Fruit fly (Drosophila melanogaster) whole organism, embryonic: ENCODE data around the gene Spt7.

Source experiments
- Atf3 ChIP-seq: fragments of 200-800 bp; sonication (Bioruptor generic); optimal IDR thresholded peaks from 3 replicates; lab custom pipeline; 2016; ENCODE audit warnings: missing biosample characterization, missing genetic modification characterization
- CG1024 ChIP-seq: fragments of 200-800 bp; sonication (Bioruptor generic); IDR thresholded peaks from 2 replicates; pipeline ENCODE4 v1.3.6; 2022; ENCODE audit warnings: missing biosample characterization, missing genetic modification characterization
- CG10462 ChIP-seq: fragments of 200-800 bp; sonication (Bioruptor generic); optimal IDR thresholded peaks from 2 replicates; lab custom pipeline; 2016; ENCODE audit warnings: missing biosample characterization, missing genetic modification characterization
- CG10654 ChIP-seq: fragments of 200-800 bp; sonication (Bioruptor generic); optimal IDR thresholded peaks from 2 replicates; lab custom pipeline; 2016; ENCODE audit warnings: missing biosample characterization, missing genetic modification characterization
- CG11504 ChIP-seq: fragments of 200-800 bp; sonication (Bioruptor generic); optimal IDR thresholded peaks from 3 replicates; lab custom pipeline; 2019; ENCODE audit warnings: missing biosample characterization, mild to moderate bottlenecking, missing genetic modification characterization, moderate library complexity
- CG14710 ChIP-seq: fragments of 200-800 bp; sonication (Bioruptor generic); optimal IDR thresholded peaks from 3 replicates; lab custom pipeline; 2019; ENCODE audit warnings: missing biosample characterization, mild to moderate bottlenecking, missing genetic modification characterization, moderate library complexity
- CG14860 ChIP-seq: fragments of 200-800 bp; sonication (Bioruptor generic); IDR thresholded peaks from 3 replicates; pipeline ENCODE4 v1.3.6; 2022; ENCODE audit warnings: missing biosample characterization, missing genetic modification characterization; ENCODE audit not compliant: partially characterized antibody
- CG18011 ChIP-seq: fragments of 200-800 bp; sonication (Bioruptor generic); optimal IDR thresholded peaks from 2 replicates; lab custom pipeline; 2017; ENCODE audit warnings: missing biosample characterization, missing genetic modification characterization, mild to moderate bottlenecking, moderate library complexity, missing genotype
- CG2202 ChIP-seq: fragments of 200-800 bp; sonication (Bioruptor generic); optimal IDR thresholded peaks from 2 replicates; lab custom pipeline; 2018; ENCODE audit warnings: missing biosample characterization, mild to moderate bottlenecking, missing genetic modification characterization
- CG2678 ChIP-seq: fragments of 200-800 bp; sonication (Bioruptor generic); optimal IDR thresholded peaks from 3 replicates; lab custom pipeline; 2019; ENCODE audit warnings: missing biosample characterization, mild to moderate bottlenecking, missing genetic modification characterization, moderate library complexity
- CG3163 ChIP-seq: fragments of 200-800 bp; sonication (Bioruptor generic); optimal IDR thresholded peaks from 3 replicates; lab custom pipeline; 2016; ENCODE audit warnings: missing biosample characterization, missing genetic modification characterization
- CG34224 ChIP-seq: fragments of 200-800 bp; sonication (Bioruptor generic); IDR thresholded peaks from 3 replicates; pipeline ENCODE4 v1.3.6; 2022; ENCODE audit warnings: missing biosample characterization, missing genetic modification characterization; ENCODE audit not compliant: partially characterized antibody
- CG34422 ChIP-seq: fragments of 200-800 bp; sonication (Bioruptor generic); IDR thresholded peaks from 3 replicates; pipeline ENCODE4 v1.3.6; 2022; ENCODE audit warnings: missing biosample characterization, missing genetic modification characterization
- CG3995 ChIP-seq: fragments of 200-800 bp; sonication (Bioruptor generic); optimal IDR thresholded peaks from 3 replicates; lab custom pipeline; 2016; ENCODE audit warnings: missing biosample characterization, missing genetic modification characterization
- CG4617 ChIP-seq: fragments of 200-800 bp; sonication (Bioruptor generic); optimal IDR thresholded peaks from 3 replicates; lab custom pipeline; 2016; ENCODE audit warnings: missing biosample characterization, missing genetic modification characterization, borderline replicate concordance
- CG4730 ChIP-seq: fragments of 200-800 bp; sonication (Bioruptor generic); IDR thresholded peaks from 2 replicates; pipeline ENCODE4 v1.3.6; 2022; ENCODE audit warnings: missing biosample characterization, missing genetic modification characterization
- CG8281 ChIP-seq: fragments of 200-800 bp; sonication (Bioruptor generic); optimal IDR thresholded peaks from 2 replicates; lab custom pipeline; 2018; ENCODE audit warnings: missing biosample characterization, mild to moderate bottlenecking, missing genetic modification characterization, moderate library complexity
- CG9609 ChIP-seq: fragments of 200-800 bp; sonication (Bioruptor generic); optimal IDR thresholded peaks from 3 replicates; lab custom pipeline; 2016; ENCODE audit warnings: missing biosample characterization, missing genetic modification characterization
- CHES-1-like ChIP-seq: fragments of 200-800 bp; sonication (Bioruptor generic); optimal IDR thresholded peaks from 2 replicates; lab custom pipeline; 2016; ENCODE audit warnings: missing biosample characterization, missing genetic modification characterization
- Deaf1 ChIP-seq: fragments of 200-800 bp; optimal IDR thresholded peaks from 3 replicates; lab custom pipeline; 2019; ENCODE audit warnings: missing biosample characterization, mild to moderate bottlenecking, missing genetic modification characterization, moderate library complexity
- Dll ChIP-seq: fragments of 200-800 bp; sonication (Bioruptor generic); IDR thresholded peaks from 4 replicates; pipeline ENCODE4 v1.3.6; 2022; ENCODE audit warnings: missing biosample characterization, missing genetic modification characterization; ENCODE audit not compliant: partially characterized antibody
- ERR ChIP-seq: fragments of 200-800 bp; sonication (Bioruptor generic); optimal IDR thresholded peaks from 2 replicates; lab custom pipeline; 2016; ENCODE audit warnings: missing biosample characterization, missing genetic modification characterization
- Fer1 ChIP-seq: fragments of 200-800 bp; sonication (Bioruptor generic); optimal IDR thresholded peaks from 2 replicates; lab custom pipeline; 2017; ENCODE audit warnings: missing biosample characterization, mild to moderate bottlenecking, missing genetic modification characterization
- Gug ChIP-seq: fragments of 200-800 bp; sonication (Bioruptor generic); IDR thresholded peaks from 4 replicates; pipeline ENCODE4 v1.3.6; 2022; ENCODE audit warnings: missing biosample characterization, missing genetic modification characterization
- Lhr ChIP-seq: fragments of 200-800 bp; sonication (Bioruptor generic); optimal IDR thresholded peaks from 3 replicates; lab custom pipeline; 2017; ENCODE audit warnings: mild to moderate bottlenecking, missing biosample characterization, missing genetic modification reagents, missing genetic modification characterization
- Myb ChIP-seq: fragments of 200-800 bp; sonication (Bioruptor generic); optimal IDR thresholded peaks from 2 replicates; lab custom pipeline; 2016; ENCODE audit warnings: missing biosample characterization, missing genetic modification characterization
- Sox102F ChIP-seq: fragments of 200-800 bp; sonication (Bioruptor generic); optimal IDR thresholded peaks from 2 replicates; lab custom pipeline; 2018; ENCODE audit warnings: missing biosample characterization, mild to moderate bottlenecking, missing genetic modification characterization, moderate library complexity
- Sry-δ ChIP-seq: fragments of 200-800 bp; sonication (Bioruptor generic); optimal IDR thresholded peaks from 2 replicates; lab custom pipeline; 2016; ENCODE audit warnings: missing biosample characterization, missing genetic modification characterization
- Stat92E ChIP-seq, 3 experiments: fragments of >200 bp in 2 of 3; fragments of 200-800 bp in 1 of 3; sonication (Bioruptor generic) in 1 of 3; optimal IDR thresholded peaks; 2 replicates each; lab custom pipeline; 2017 to 2019; ENCODE audit warnings: missing biosample characterization in 3 of 3, missing genetic modification characterization in 3 of 3, mild to moderate bottlenecking in 1 of 3, moderate library complexity in 1 of 3
- chn ChIP-seq: fragments of 200-800 bp; sonication (Bioruptor generic); optimal IDR thresholded peaks from 2 replicates; lab custom pipeline; 2016; ENCODE audit warnings: missing biosample characterization, missing genetic modification characterization
- crol ChIP-seq: fragments of 200-800 bp; sonication (Bioruptor generic); IDR thresholded peaks from 2 replicates; pipeline ENCODE4 v1.3.6; 2022; ENCODE audit warnings: missing biosample characterization, missing genetic modification characterization
- dmrt99B ChIP-seq: fragments of 200-800 bp; sonication (Bioruptor generic); optimal IDR thresholded peaks from 2 replicates; lab custom pipeline; 2018; ENCODE audit warnings: missing biosample characterization, mild to moderate bottlenecking, missing genetic modification characterization, moderate library complexity
- emc ChIP-seq: fragments of 200-800 bp; sonication (Bioruptor generic); optimal IDR thresholded peaks from 2 replicates; lab custom pipeline; 2016; ENCODE audit warnings: missing biosample characterization, missing genetic modification characterization
- fru ChIP-seq: fragments of >200 bp; optimal IDR thresholded peaks from 2 replicates; lab custom pipeline; 2017
- gem ChIP-seq: fragments of 200-800 bp; sonication (Bioruptor generic); optimal IDR thresholded peaks from 2 replicates; lab custom pipeline; 2019; ENCODE audit warnings: missing biosample characterization, mild to moderate bottlenecking, missing genetic modification characterization, moderate library complexity
- gsb ChIP-seq: fragments of 200-800 bp; sonication (Bioruptor generic); IDR thresholded peaks from 2 replicates; pipeline ENCODE4 v1.3.6; 2022; ENCODE audit warnings: missing biosample characterization, missing genetic modification characterization
- hbn ChIP-seq: fragments of 200-800 bp; sonication (Bioruptor generic); IDR thresholded peaks from 2 replicates; pipeline ENCODE4 v1.3.6; 2022; ENCODE audit warnings: missing biosample characterization, missing genetic modification characterization; ENCODE audit not compliant: partially characterized antibody
- jing ChIP-seq: fragments of 200-800 bp; sonication (Bioruptor generic); optimal IDR thresholded peaks from 2 replicates; lab custom pipeline; 2018; ENCODE audit warnings: missing biosample characterization, mild to moderate bottlenecking, missing genetic modification characterization
- ken ChIP-seq: fragments of 200-800 bp; sonication (Bioruptor generic); IDR thresholded peaks from 3 replicates; pipeline ENCODE4 v1.3.6; 2022; ENCODE audit warnings: missing biosample characterization, missing genetic modification characterization
- kni ChIP-seq: fragments of 200-800 bp; sonication (Bioruptor generic); optimal IDR thresholded peaks from 3 replicates; lab custom pipeline; 2017; ENCODE audit warnings: mild to moderate bottlenecking, missing biosample characterization, missing genetic modification reagents, missing genetic modification characterization
- knrl ChIP-seq: fragments of 200-800 bp; sonication (Bioruptor generic); IDR thresholded peaks from 3 replicates; pipeline ENCODE4 v1.3.6; 2022; ENCODE audit warnings: missing biosample characterization, missing genetic modification characterization; ENCODE audit not compliant: partially characterized antibody
- lab ChIP-seq: fragments of 200-800 bp; sonication (Bioruptor generic); optimal IDR thresholded peaks from 3 replicates; lab custom pipeline; 2017; ENCODE audit warnings: missing biosample characterization, missing genetic modification characterization, mild to moderate bottlenecking, moderate library complexity, missing genetic modification reagents
- lilli ChIP-seq: fragments of 200-800 bp; sonication (Bioruptor generic); optimal IDR thresholded peaks from 3 replicates; lab custom pipeline; 2016; ENCODE audit warnings: missing biosample characterization, missing genetic modification characterization
- lov ChIP-seq, 2 experiments: fragments of 200-800 bp in 1 of 2; fragments of >200 bp in 1 of 2; sonication (Bioruptor generic) in 1 of 2; IDR thresholded peaks in 1 of 2; optimal IDR thresholded peaks in 1 of 2; 2 replicates in 1 of 2; 3 replicates in 1 of 2; pipeline versions ENCODE4 v1.3.6 to Lab custom; 2017 to 2022; ENCODE audit warnings: missing biosample characterization in 1 of 2, missing genetic modification characterization in 1 of 2
- psq ChIP-seq: fragments of 200-800 bp; sonication (Bioruptor generic); optimal IDR thresholded peaks from 2 replicates; lab custom pipeline; 2017; ENCODE audit warnings: missing biosample characterization, missing genetic modification characterization
- slp2 ChIP-seq: fragments of 200-800 bp; sonication (Bioruptor generic); optimal IDR thresholded peaks from 2 replicates; lab custom pipeline; 2016; ENCODE audit warnings: missing biosample characterization, missing genetic modification characterization
- tap ChIP-seq: fragments of 200-800 bp; optimal IDR thresholded peaks from 3 replicates; lab custom pipeline; 2019; ENCODE audit warnings: missing biosample characterization, mild to moderate bottlenecking, missing genetic modification characterization, moderate library complexity
- vfl ChIP-seq: fragments of 200-800 bp; sonication (Bioruptor generic); optimal IDR thresholded peaks from 2 replicates; lab custom pipeline; 2016; ENCODE audit warnings: missing biosample characterization, missing genetic modification characterization
- zen ChIP-seq: fragments of 200-800 bp; sonication (Bioruptor generic); optimal IDR thresholded peaks from 3 replicates; lab custom pipeline; 2018; ENCODE audit warnings: missing biosample characterization, mild to moderate bottlenecking, missing genetic modification characterization, moderate library complexity

Spt7 gene

dm6 chrX:17844623-17845022, 5.6 kb upstream of the Spt7 start, which contains the start of the genes CG8142 and Ucp4A:
Gene CG8142, minus strand, starts transcription at chrX:17844704.
Gene Ucp4A, plus strand, starts transcription at chrX:17844949.
- TF ChIP-seq hbn (GFP tag; lab: Robert Waterston, UW) (no peak), CG1024 (GFP tag; lab: Robert Waterston, UW) (peak; percentile 85), vfl (GFP tag; lab: Kevin White, UChicago) (peak; percentile 72), CG3995 (peak; percentile 39), fru (no peak), dmrt99B (tag; lab: Kevin White, UChicago) (peak; percentile 92), CG4617 (GFP tag; lab: Kevin White, UChicago) (peak; percentile 87), ken (GFP tag; lab: Robert Waterston, UW) (peak; percentile 93), gem (tag; lab: Kevin White, UChicago) (peak; percentile 96), CG3163 (GFP tag; lab: Kevin White, UChicago) (no peak), CG2202 (tag; lab: Kevin White, UChicago) (peak; percentile 60), CG2678 (tag; lab: Kevin White, UChicago) (peak; percentile 94), lilli (GFP tag; lab: Kevin White, UChicago) (peak; percentile 87), CG34224 (GFP tag; lab: Robert Waterston, UW) (0 out of 3 replicates have a peak, but pooled peaks have one; percentile 12), psq (peak; percentile 75), CG14860 (GFP tag; lab: Robert Waterston, UW) (no peak), Lhr (peak; percentile 75), ERR (GFP tag; lab: Kevin White, UChicago) (no peak), CG34422 (GFP tag; lab: Robert Waterston, UW) (peak; percentile 97), Myb (GFP tag; lab: Kevin White, UChicago) (peak; percentile 23), CG10654 (GFP tag; lab: Kevin White, UChicago) (peak; percentile 91), lov (optimal IDR thresholded peaks at IDR 0.05; lab: Kevin White, UChicago) (no peak), lov (GFP tag; IDR thresholded peaks at IDR 0.05; lab: Robert Waterston, UW) (peak; percentile 78; the same call in 1 of the 3 replicates), CG11504 (tag; lab: Kevin White, UChicago) (peak; percentile 91), CG4730 (GFP tag; lab: Robert Waterston, UW) (peak; percentile 96), kni (peak; percentile 75), jing (GFP tag; lab: Kevin White, UChicago) (no peak), Sry-δ (GFP tag; lab: Kevin White, UChicago) (peak; percentile 21), emc (GFP tag; lab: Kevin White, UChicago) (no peak), CG14710 (tag; lab: Kevin White, UChicago) (peak; percentile 94), zen (tag; lab: Kevin White, UChicago) (peak; percentile 91), gsb (GFP tag; lab: Robert Waterston, UW) (peak; percentile 88), Fer1 (peak; percentile 93), Stat92E (GFP tag; optimal IDR thresholded peaks at IDR 0.05; lab: Kevin White, UChicago) (no peak), Atf3 (GFP tag; lab: Kevin White, UChicago) (peak; percentile 22), CHES-1-like (GFP tag; lab: Kevin White, UChicago) (no peak), Deaf1 (tag; lab: Kevin White, UChicago) (peak; percentile 67), Gug (peak; percentile 92), Dll (GFP tag; lab: Robert Waterston, UW) (0 out of 4 replicates have a peak, but pooled peaks have one; percentile 40), Sox102F (peak; percentile 92), tap (tag; lab: Kevin White, UChicago) (peak; percentile 84), slp2 (GFP tag; lab: Kevin White, UChicago) (peak; percentile 39), lab (GFP tag; lab: Kevin White, UChicago) (peak; percentile 94), CG9609 (GFP tag; lab: Kevin White, UChicago) (peak; percentile 48), chn (GFP tag; lab: Kevin White, UChicago) (peak; percentile 73), CG18011 (GFP tag; lab: Kevin White, UChicago) (peak; percentile 69), crol (peak; percentile 59), CG8281 (tag; lab: Kevin White, UChicago) (peak; percentile 66), CG10462 (peak; percentile 86), knrl (GFP tag; lab: Robert Waterston, UW) (peak; percentile 53; the same call in 2 of the 3 replicates)
